Fruit fly (Drosophila melanogaster) whole organism, embryonic: ENCODE results near the gene rictor.

ENCODE experiments used
- Asciz ChIP-seq: fragments of 200-800 bp; sonication (Bioruptor generic); optimal IDR thresholded peaks from 2 replicates; lab custom pipeline; 2017; ENCODE audit warnings: missing biosample characterization, mild to moderate bottlenecking, missing genetic modification characterization, missing genetic modification reagents
- Blimp-1 ChIP-seq: fragments of 200-800 bp; sonication (Bioruptor generic); optimal IDR thresholded peaks from 3 replicates; lab custom pipeline; 2018; ENCODE audit warnings: missing biosample characterization, missing genetic modification characterization, mild to moderate bottlenecking, moderate library complexity, missing genetic modification reagents
- CG10565 ChIP-seq: fragments of 200-800 bp; sonication (Bioruptor generic); optimal IDR thresholded peaks from 3 replicates; lab custom pipeline; 2016; ENCODE audit warnings: missing biosample characterization, mild to moderate bottlenecking, missing genetic modification characterization
- CG13296 ChIP-seq: fragments of 200-800 bp; sonication (Bioruptor generic); optimal IDR thresholded peaks from 3 replicates; lab custom pipeline; 2018; ENCODE audit warnings: missing biosample characterization, mild to moderate bottlenecking, missing genetic modification characterization
- CG13424 ChIP-seq: fragments of 200-800 bp; sonication (Bioruptor generic); optimal IDR thresholded peaks from 2 replicates; lab custom pipeline; 2019; ENCODE audit warnings: missing biosample characterization, mild to moderate bottlenecking, missing genetic modification characterization, moderate library complexity
- CG1529 ChIP-seq: fragments of 200-800 bp; sonication (Bioruptor generic); optimal IDR thresholded peaks from 3 replicates; lab custom pipeline; 2018; ENCODE audit warnings: missing biosample characterization, missing genetic modification characterization
- CG17328 ChIP-seq: fragments of 200-800 bp; sonication (Bioruptor generic); IDR thresholded peaks from 2 replicates; pipeline ENCODE4 v1.3.6; 2022; ENCODE audit warnings: missing biosample characterization, missing genetic modification characterization
- CG18011 ChIP-seq: fragments of 200-800 bp; sonication (Bioruptor generic); optimal IDR thresholded peaks from 2 replicates; lab custom pipeline; 2017; ENCODE audit warnings: missing biosample characterization, missing genetic modification characterization, mild to moderate bottlenecking, moderate library complexity, missing genotype
- CG3065 ChIP-seq: fragments of 200-800 bp; sonication (Bioruptor generic); optimal IDR thresholded peaks from 2 replicates; lab custom pipeline; 2016; ENCODE audit warnings: missing biosample characterization, missing genetic modification characterization
- CG31441 ChIP-seq: fragments of 200-800 bp; sonication (Bioruptor generic); IDR thresholded peaks from 2 replicates; pipeline ENCODE4 v1.3.6; 2022; ENCODE audit warnings: missing biosample characterization, missing genetic modification characterization
- CG32532 ChIP-seq: fragments of 200-800 bp; sonication (Bioruptor generic); IDR thresholded peaks from 2 replicates; pipeline ENCODE4 v1.3.6; 2022; ENCODE audit warnings: missing biosample characterization, missing genetic modification characterization
- CG34376 ChIP-seq: fragments of 200-800 bp; sonication (Bioruptor generic); optimal IDR thresholded peaks from 2 replicates; lab custom pipeline; 2018; ENCODE audit warnings: missing biosample characterization, mild to moderate bottlenecking, missing genetic modification characterization
- CG5180 ChIP-seq: fragments of 200-800 bp; sonication (Bioruptor generic); optimal IDR thresholded peaks from 3 replicates; lab custom pipeline; 2017; ENCODE audit warnings: missing biosample characterization, missing genetic modification characterization, mild to moderate bottlenecking, moderate library complexity, missing genetic modification reagents
- CG6254 ChIP-seq: fragments of 200-800 bp; sonication (Bioruptor generic); optimal IDR thresholded peaks from 3 replicates; lab custom pipeline; 2017; ENCODE audit warnings: mild to moderate bottlenecking, missing biosample characterization, missing genetic modification reagents, missing genetic modification characterization
- CG6272 ChIP-seq: fragments of 200-800 bp; sonication (Bioruptor generic); IDR thresholded peaks from 2 replicates; pipeline ENCODE4 v1.3.6; 2022; ENCODE audit warnings: missing biosample characterization, missing genetic modification characterization
- CG6654 ChIP-seq: fragments of 200-800 bp; sonication (Bioruptor generic); optimal IDR thresholded peaks from 2 replicates; lab custom pipeline; 2017; ENCODE audit warnings: missing biosample characterization, mild to moderate bottlenecking, missing genetic modification characterization
- CG7271 ChIP-seq: fragments of 200-800 bp; sonication (Bioruptor generic); optimal IDR thresholded peaks from 2 replicates; lab custom pipeline; 2018; ENCODE audit warnings: missing biosample characterization, mild to moderate bottlenecking, missing genetic modification characterization, moderate library complexity
- CG7556 ChIP-seq: fragments of 200-800 bp; sonication (Bioruptor generic); optimal IDR thresholded peaks from 2 replicates; lab custom pipeline; 2017; ENCODE audit warnings: missing biosample characterization, mild to moderate bottlenecking, missing genetic modification characterization
- CG9215 ChIP-seq: fragments of 200-800 bp; sonication (Bioruptor generic); IDR thresholded peaks from 2 replicates; pipeline ENCODE4 v1.3.6; 2022; ENCODE audit warnings: missing biosample characterization, missing genetic modification characterization
- CG9609 ChIP-seq: fragments of 200-800 bp; sonication (Bioruptor generic); optimal IDR thresholded peaks from 3 replicates; lab custom pipeline; 2016; ENCODE audit warnings: missing biosample characterization, missing genetic modification characterization
- Dip3 ChIP-seq: fragments of 200-800 bp; sonication (Bioruptor generic); optimal IDR thresholded peaks from 3 replicates; lab custom pipeline; 2016; ENCODE audit warnings: missing biosample characterization, missing genetic modification characterization
- Doc2 ChIP-seq: fragments of 200-800 bp; sonication (Bioruptor generic); IDR thresholded peaks from 2 replicates; pipeline ENCODE4 v1.3.6; 2022; ENCODE audit warnings: missing biosample characterization, missing genetic modification characterization
- ERR ChIP-seq: fragments of 200-800 bp; sonication (Bioruptor generic); optimal IDR thresholded peaks from 2 replicates; lab custom pipeline; 2016; ENCODE audit warnings: missing biosample characterization, missing genetic modification characterization
- Fer3 ChIP-seq: fragments of 200-800 bp; sonication (Bioruptor generic); optimal IDR thresholded peaks from 2 replicates; lab custom pipeline; 2018; ENCODE audit warnings: missing biosample characterization, mild to moderate bottlenecking, missing genetic modification characterization, moderate library complexity
- Hmx ChIP-seq: fragments of 200-800 bp; sonication (Bioruptor generic); optimal IDR thresholded peaks from 2 replicates; lab custom pipeline; 2016; ENCODE audit warnings: missing biosample characterization, missing genetic modification characterization
- NC2α ChIP-seq: fragments of 200-800 bp; sonication (Bioruptor generic); optimal IDR thresholded peaks from 2 replicates; lab custom pipeline; 2016; ENCODE audit warnings: missing biosample characterization, missing genetic modification characterization
- NC2β ChIP-seq: fragments of 200-800 bp; sonication (Bioruptor generic); optimal IDR thresholded peaks from 2 replicates; lab custom pipeline; 2016; ENCODE audit warnings: missing biosample characterization, missing genetic modification characterization
- Opbp ChIP-seq: fragments of 200-800 bp; sonication (Bioruptor generic); IDR thresholded peaks from 3 replicates; pipeline ENCODE4 v1.3.6; 2022; ENCODE audit warnings: missing biosample characterization, missing genetic modification characterization; ENCODE audit not compliant: partially characterized antibody
- Scr ChIP-seq: fragments of 200-800 bp; sonication (Bioruptor generic); IDR thresholded peaks from 2 replicates; pipeline ENCODE4 v1.3.6; 2022; ENCODE audit warnings: missing biosample characterization, missing genetic modification characterization; ENCODE audit not compliant: partially characterized antibody
- Sin3A ChIP-seq: fragments of >200 bp; optimal IDR thresholded peaks from 2 replicates; lab custom pipeline; 2018
- Xbp1 ChIP-seq: fragments of 200-800 bp; sonication (Bioruptor generic); optimal IDR thresholded peaks from 3 replicates; lab custom pipeline; 2016; ENCODE audit warnings: missing biosample characterization, mild to moderate bottlenecking, missing genetic modification characterization
- bbx ChIP-seq: fragments of 200-800 bp; sonication (Bioruptor generic); IDR thresholded peaks from 2 replicates; pipeline ENCODE4 v1.3.6; 2022; ENCODE audit warnings: missing biosample characterization, missing genetic modification characterization; ENCODE audit not compliant: partially characterized antibody
- chif ChIP-seq, 2 experiments: fragments of 200-800 bp; sonication (Bioruptor generic); optimal IDR thresholded peaks; 3 replicates each; lab custom pipeline; 2016; ENCODE audit warnings: missing biosample characterization in 2 of 2, missing genetic modification characterization in 2 of 2
- dmrt99B ChIP-seq: fragments of 200-800 bp; sonication (Bioruptor generic); optimal IDR thresholded peaks from 2 replicates; lab custom pipeline; 2018; ENCODE audit warnings: missing biosample characterization, mild to moderate bottlenecking, missing genetic modification characterization, moderate library complexity
- dysf ChIP-seq: fragments of 200-800 bp; sonication (Bioruptor generic); IDR thresholded peaks from 3 replicates; pipeline ENCODE4 v1.3.6; 2022; ENCODE audit warnings: missing biosample characterization, missing genetic modification characterization
- fd96Cb ChIP-seq: fragments of 200-800 bp; sonication (Bioruptor generic); optimal IDR thresholded peaks from 2 replicates; lab custom pipeline; 2018; ENCODE audit warnings: missing biosample characterization, mild to moderate bottlenecking, missing genetic modification characterization, moderate library complexity
- grau ChIP-seq: fragments of 200-800 bp; optimal IDR thresholded peaks from 3 replicates; lab custom pipeline; 2019; ENCODE audit warnings: missing biosample characterization, mild to moderate bottlenecking, missing genetic modification characterization, moderate library complexity
- gsb ChIP-seq: fragments of 200-800 bp; sonication (Bioruptor generic); IDR thresholded peaks from 2 replicates; pipeline ENCODE4 v1.3.6; 2022; ENCODE audit warnings: missing biosample characterization, missing genetic modification characterization
- hbn ChIP-seq: fragments of 200-800 bp; sonication (Bioruptor generic); IDR thresholded peaks from 2 replicates; pipeline ENCODE4 v1.3.6; 2022; ENCODE audit warnings: missing biosample characterization, missing genetic modification characterization; ENCODE audit not compliant: partially characterized antibody
- kay ChIP-seq: fragments of 200-800 bp; sonication (Bioruptor generic); optimal IDR thresholded peaks from 2 replicates; lab custom pipeline; 2016; ENCODE audit warnings: missing biosample characterization, missing genetic modification characterization
- nerfin-1 ChIP-seq: fragments of 200-800 bp; sonication (Bioruptor generic); optimal IDR thresholded peaks from 3 replicates; lab custom pipeline; 2019; ENCODE audit warnings: missing biosample characterization, mild to moderate bottlenecking, missing genetic modification characterization, moderate library complexity
- org-1 ChIP-seq: fragments of 200-800 bp; sonication (Bioruptor generic); optimal IDR thresholded peaks from 2 replicates; lab custom pipeline; 2017; ENCODE audit warnings: missing biosample characterization, missing genetic modification characterization
- pfk ChIP-seq: fragments of 200-800 bp; sonication (Bioruptor generic); optimal IDR thresholded peaks from 2 replicates; lab custom pipeline; 2018; ENCODE audit warnings: missing biosample characterization, mild to moderate bottlenecking, missing genetic modification characterization, moderate library complexity
- phol ChIP-seq: fragments of 200-800 bp; sonication (Bioruptor generic); optimal IDR thresholded peaks from 3 replicates; lab custom pipeline; 2018; ENCODE audit warnings: missing biosample characterization, mild to moderate bottlenecking, missing genetic modification characterization, moderate library complexity
- schlank ChIP-seq: fragments of 200-800 bp; sonication (Bioruptor generic); optimal IDR thresholded peaks from 2 replicates; lab custom pipeline; 2018; ENCODE audit warnings: missing biosample characterization, mild to moderate bottlenecking, missing genetic modification characterization
- sd ChIP-seq: fragments of 200-800 bp; sonication (Bioruptor generic); optimal IDR thresholded peaks from 3 replicates; lab custom pipeline; 2018; ENCODE audit warnings: missing biosample characterization, mild to moderate bottlenecking, missing genetic modification characterization, moderate library complexity
- sima ChIP-seq: fragments of 200-800 bp; sonication (Bioruptor generic); optimal IDR thresholded peaks from 2 replicates; lab custom pipeline; 2016; ENCODE audit warnings: missing biosample characterization, missing genetic modification characterization
- sob ChIP-seq: fragments of 200-800 bp; sonication (Bioruptor generic); IDR thresholded peaks from 2 replicates; pipeline ENCODE4 v1.3.6; 2022; ENCODE audit warnings: missing biosample characterization, missing genetic modification characterization
- stc ChIP-seq: fragments of 200-800 bp; sonication (Bioruptor generic); IDR thresholded peaks from 2 replicates; pipeline ENCODE4 v1.3.6; 2022; ENCODE audit warnings: missing biosample characterization, missing genetic modification characterization
- unc-4 ChIP-seq: fragments of 200-800 bp; sonication (Bioruptor generic); IDR thresholded peaks from 2 replicates; pipeline ENCODE4 v1.3.6; 2022; ENCODE audit warnings: missing biosample characterization, missing genetic modification characterization; ENCODE audit not compliant: partially characterized antibody
- vfl ChIP-seq: fragments of 200-800 bp; sonication (Bioruptor generic); optimal IDR thresholded peaks from 2 replicates; lab custom pipeline; 2016; ENCODE audit warnings: missing biosample characterization, missing genetic modification characterization

Gene rictor

dm6 chrX:19281271-19281670, 20.2 kb upstream of the rictor start (continued):
- no peak for TF ChIP-seq Asciz
- TF ChIP-seq CG1529 (GFP tag; lab: Kevin White, UChicago), result no peak
- no peak for TF ChIP-seq kay (GFP tag; lab: Kevin White, UChicago)
- no peak for TF ChIP-seq pfk (GFP tag; lab: Kevin White, UChicago)
- TF ChIP-seq CG13296 (GFP tag; lab: Kevin White, UChicago), result no peak
- TF ChIP-seq CG6654 (GFP tag; lab: Kevin White, UChicago), result no peak
- no peak for TF ChIP-seq org-1 (GFP tag; lab: Kevin White, UChicago)
- no peak for TF ChIP-seq CG34376 (GFP tag; lab: Kevin White, UChicago)
- no peak for TF ChIP-seq CG7556 (GFP tag; lab: Kevin White, UChicago)
- TF ChIP-seq CG17328, result no peak
- no peak for TF ChIP-seq sima (GFP tag; lab: Kevin White, UChicago)
- no peak for TF ChIP-seq CG9609 (GFP tag; lab: Kevin White, UChicago)
- TF ChIP-seq grau (tag; lab: Kevin White, UChicago), result peak; percentile 26
- no peak for TF ChIP-seq Scr (GFP tag; lab: Robert Waterston, UW)
- TF ChIP-seq gsb (GFP tag; lab: Robert Waterston, UW), result no peak
- TF ChIP-seq Xbp1 (GFP tag; lab: Kevin White, UChicago), result peak; percentile 35
- no peak for TF ChIP-seq unc-4 (GFP tag; lab: Robert Waterston, UW)
- TF ChIP-seq chif (GFP tag; optimal IDR thresholded peaks at IDR 0.05; lab: Kevin White, UChicago), result no peak
- TF ChIP-seq fd96Cb, result peak; percentile 8
- no peak for TF ChIP-seq ERR (GFP tag; lab: Kevin White, UChicago)
- TF ChIP-seq hbn, result no peak
- TF ChIP-seq stc (GFP tag; lab: Robert Waterston, UW), result no peak
- TF ChIP-seq Opbp, result no peak
- no peak for TF ChIP-seq Blimp-1
- peak; percentile 14 for TF ChIP-seq Fer3 (tag; lab: Kevin White, UChicago)
- TF ChIP-seq CG32532 (GFP tag; lab: Robert Waterston, UW), result peak; percentile 63; the same call in 1 of the 2 replicates
- no peak for TF ChIP-seq Hmx (GFP tag; lab: Kevin White, UChicago)
- TF ChIP-seq CG9215 (GFP tag; lab: Robert Waterston, UW), result no peak
- TF ChIP-seq CG7271 (tag; lab: Kevin White, UChicago), result no peak
- no peak for TF ChIP-seq CG6272 (GFP tag; lab: Robert Waterston, UW)
- TF ChIP-seq sd (tag; lab: Kevin White, UChicago), result peak; percentile 47
- TF ChIP-seq vfl (GFP tag; lab: Kevin White, UChicago), result no peak
- TF ChIP-seq CG3065 (GFP tag; lab: Kevin White, UChicago), result no peak
- no peak for TF ChIP-seq Doc2 (GFP tag; lab: Robert Waterston, UW)
- TF ChIP-seq CG6254 (GFP tag; lab: Kevin White, UChicago), result peak; percentile 9
- TF ChIP-seq Dip3, result no peak
- TF ChIP-seq schlank (tag; lab: Kevin White, UChicago), result no peak
- TF ChIP-seq CG10565 (GFP tag; lab: Kevin White, UChicago), result no peak
- TF ChIP-seq NC2β (GFP tag; lab: Kevin White, UChicago), result no peak
- TF ChIP-seq phol (tag; lab: Kevin White, UChicago), result peak; percentile 31
- no peak for TF ChIP-seq bbx (GFP tag; lab: Robert Waterston, UW)
- 0 out of 2 replicates have a peak, but pooled peaks have one; percentile 12 for TF ChIP-seq sob (GFP tag; lab: Robert Waterston, UW)
- TF ChIP-seq Sin3A, result no peak
- no peak for TF ChIP-seq CG18011
- no peak for TF ChIP-seq NC2α (GFP tag; lab: Kevin White, UChicago)
- peak; percentile 38; the same call in 1 of the 2 replicates for TF ChIP-seq CG31441
- TF ChIP-seq nerfin-1, result no peak
- no peak for TF ChIP-seq dmrt99B (tag; lab: Kevin White, UChicago)
- peak; percentile 13; the same call in 1 of the 3 replicates for TF ChIP-seq dysf (GFP tag; lab: Robert Waterston, UW)
- no peak for TF ChIP-seq CG5180 (GFP tag; lab: Kevin White, UChicago)
- TF ChIP-seq CG13424 (tag; lab: Kevin White, UChicago), result peak; percentile 6
